Fruit fly (Drosophila melanogaster): ENCODE results near the gene a6.
A peak's percentile ranks its signal among the peaks of the same experiment; 100 is the strongest.

a6 gene

DNA sequence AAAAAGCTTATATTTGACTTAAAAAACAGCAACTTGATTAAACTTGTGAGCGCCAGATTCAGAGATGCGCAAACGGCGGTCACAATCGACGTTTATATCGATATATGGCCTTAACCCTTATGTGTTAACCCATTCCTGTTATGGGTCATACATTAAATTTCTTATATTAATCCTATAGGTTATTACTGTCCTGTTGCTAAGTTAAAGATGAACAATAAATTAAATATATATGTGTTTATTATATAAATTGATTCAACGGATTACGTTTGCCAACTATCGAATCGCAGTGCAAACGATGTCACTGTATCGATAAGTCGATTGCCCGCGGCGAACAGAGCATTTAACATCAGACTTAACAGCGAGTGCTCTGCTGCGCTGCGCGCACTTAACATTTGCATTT, 26.5 kb downstream of the a6 start, which contains the start of the genes CG3740 and hfw (continued):
- TF ChIP-seq hb (GFP tag; IDR thresholded peaks at IDR 0.05; ENCODE audit: partially characterized antibody) (peak; percentile 84; the same call in 2 of the 3 replicates), Ssrp (tag; optimal IDR thresholded peaks at IDR 0.05) (peak; percentile 77), CG13775 (GFP tag; optimal IDR thresholded peaks at IDR 0.05) (peak; percentile 79), nerfin-1 (tag; optimal IDR thresholded peaks at IDR 0.05) (peak; percentile 3), CkIIα-i1 (GFP tag; IDR thresholded peaks at IDR 0.05) (0 out of 2 replicates have a peak, but pooled peaks have one; percentile 7), Fer1 (GFP tag; optimal IDR thresholded peaks at IDR 0.05) (peak; percentile 49), CG11085 (GFP tag; IDR thresholded peaks at IDR 0.05) (peak; percentile 67), CG6175 (GFP tag; IDR thresholded peaks at IDR 0.05) (0 out of 3 replicates have a peak, but pooled peaks have one; percentile 35), BEAF-32 (GFP tag; optimal IDR thresholded peaks at IDR 0.05) (peak; percentile 92), CG18764 (GFP tag; optimal IDR thresholded peaks at IDR 0.05) (peak; percentile 62), HmgZ (tag; optimal IDR thresholded peaks at IDR 0.05) (peak; percentile 71), Optix (GFP tag; IDR thresholded peaks at IDR 0.05) (peak; percentile 41; the same call in 1 of the 3 replicates), Oaz (GFP tag; IDR thresholded peaks at IDR 0.05) (0 out of 2 replicates have a peak, but pooled peaks have one; percentile 54), mam (GFP tag; optimal IDR thresholded peaks at IDR 0.05) (peak; percentile 9), CG15479 (GFP tag; optimal IDR thresholded peaks at IDR 0.05) (no peak), dpn (GFP tag; optimal IDR thresholded peaks at IDR 0.05) (peak; percentile 20 to 80), ato (GFP tag; IDR thresholded peaks at IDR 0.05; ENCODE audit: partially characterized antibody) (peak; percentile 79), trh (GFP tag; optimal IDR thresholded peaks at IDR 0.05) (peak; percentile 29), CG18599 (GFP tag; optimal IDR thresholded peaks at IDR 0.05) (peak; percentile 68), ham (GFP tag; IDR thresholded peaks at IDR 0.05) (no peak), pho (GFP tag; optimal IDR thresholded peaks at IDR 0.05) (peak; percentile 23), inv (GFP tag; IDR thresholded peaks at IDR 0.05; ENCODE audit: partially characterized antibody) (peak; percentile 93), ac (GFP tag; optimal IDR thresholded peaks at IDR 0.05) (no peak), CG9797 (GFP tag; optimal IDR thresholded peaks at IDR 0.05) (no peak), bbx (GFP tag; IDR thresholded peaks at IDR 0.05; ENCODE audit: partially characterized antibody) (peak; percentile 82), dysf (GFP tag; IDR thresholded peaks at IDR 0.05) (peak; percentile 76), CG10654 (GFP tag; optimal IDR thresholded peaks at IDR 0.05) (peak; percentile 69), CG42726 (GFP tag; IDR thresholded peaks at IDR 0.05; ENCODE audit: partially characterized antibody) (0 out of 2 replicates have a peak, but pooled peaks have one; percentile 58), ssp (GFP tag; IDR thresholded peaks at IDR 0.05) (peak; percentile 74), D (optimal IDR thresholded peaks at IDR 0.05) (no peak), D (GFP tag; optimal IDR thresholded peaks at IDR 0.05) (no peak), tna (GFP tag; IDR thresholded peaks at IDR 0.05; ENCODE audit: partially characterized antibody) (peak; percentile 78; the same call in 1 of the 2 replicates)

DNA sequence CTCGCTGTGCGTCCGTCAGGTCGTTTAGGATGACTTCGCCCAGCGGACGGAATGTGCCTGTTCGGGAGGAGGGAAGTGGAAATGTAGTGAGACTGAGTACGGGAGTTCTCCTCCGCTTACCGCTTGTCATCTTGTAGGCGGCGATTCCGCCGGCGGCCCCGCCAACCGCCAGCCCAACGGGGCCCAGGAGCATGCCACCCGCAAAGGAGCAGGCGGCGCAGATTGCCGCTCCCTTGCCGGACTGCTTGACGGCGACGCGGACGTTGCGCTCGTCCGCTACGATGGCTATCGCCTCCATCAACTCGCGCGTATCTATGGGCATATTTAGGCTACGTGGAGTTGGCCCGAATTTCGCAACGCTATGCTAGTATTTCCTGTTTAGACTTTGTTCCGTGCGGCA, 27.0 kb downstream of the a6 start, which contains the start of gene Mur2B:
Gene Mur2B (minus strand): TSS at position 101 of the 400 bp plus-strand sequence.
- TF ChIP-seq Nf-YA (GFP tag; IDR thresholded peaks at IDR 0.05): 0 out of 2 replicates have a peak, but pooled peaks have one; percentile 7
- no peak for TF ChIP-seq CG6272 (GFP tag; IDR thresholded peaks at IDR 0.05)
- TF ChIP-seq HHEX (GFP tag; optimal IDR thresholded peaks at IDR 0.05): no peak
- TF ChIP-seq nom (GFP tag; optimal IDR thresholded peaks at IDR 0.05): peak; percentile 27
- TF ChIP-seq nerfin-1 (tag; optimal IDR thresholded peaks at IDR 0.05): no peak
- TF ChIP-seq CG30403 (GFP tag; optimal IDR thresholded peaks at IDR 0.05): no peak
- TF ChIP-seq NK7.1 (GFP tag; optimal IDR thresholded peaks at IDR 0.05): no peak
- TF ChIP-seq CG6765 (GFP tag; optimal IDR thresholded peaks at IDR 0.05): no peak
- no peak for TF ChIP-seq B-H2 (GFP tag; optimal IDR thresholded peaks at IDR 0.05)
- TF ChIP-seq so (GFP tag; IDR thresholded peaks at IDR 0.05): no peak
- TF ChIP-seq CG17568 (GFP tag; optimal IDR thresholded peaks at IDR 0.05): no peak
- TF ChIP-seq CG1233 (GFP tag; optimal IDR thresholded peaks at IDR 0.05): no peak
- TF ChIP-seq CG8388 (GFP tag; optimal IDR thresholded peaks at IDR 0.05): no peak
- TF ChIP-seq odd (GFP tag; optimal IDR thresholded peaks at IDR 0.05): no peak
- no peak for TF ChIP-seq CG7839 (tag; optimal IDR thresholded peaks at IDR 0.05)
